ENCODE assay signal across 5 fruit fly cellular contexts in genomic region chr3R:27736367-27737005, dm6.
TF ChIP-seq lines count a peak whose summit lies in the region.

Gene Ets98B (plus strand): TSS chr3R:27736538.

- no peak for TF ChIP-seq CTCF in whole organism, embryonic (GFP tag; optimal IDR thresholded peaks at IDR 0.05; lab: Kevin White, UChicago)

TF ChIP-seq in whole organism, 6 proteins besides CTCF, POLR2A, EP300 and RAD21:
- no peak for TF ChIP-seq EcR (GFP tag; optimal IDR thresholded peaks at IDR 0.05; lab: Kevin White, UChicago)
- TF ChIP-seq CG8478 (optimal IDR thresholded peaks at IDR 0.05; lab: Kevin White, UChicago): peak; percentile 60
TF ChIP-seq in whole organism: peak in this region for 1.

TF ChIP-seq in whole organism, embryonic, 481 proteins besides CTCF, POLR2A, EP300 and RAD21 (continues in another document):
- TF ChIP-seq CG17912 (GFP tag; optimal IDR thresholded peaks at IDR 0.05; lab: Kevin White, UChicago) (no peak), fd102C (GFP tag; optimal IDR thresholded peaks at IDR 0.05; lab: Kevin White, UChicago) (no peak), maf-S (GFP tag; optimal IDR thresholded peaks at IDR 0.05; lab: Kevin White, UChicago) (no peak), CG1233 (GFP tag; optimal IDR thresholded peaks at IDR 0.05; lab: Kevin White, UChicago) (no peak), CG1792 (GFP tag; optimal IDR thresholded peaks at IDR 0.05; lab: Kevin White, UChicago) (no peak), CG3163 (GFP tag; optimal IDR thresholded peaks at IDR 0.05; lab: Kevin White, UChicago) (no peak), CG11560 (tag; IDR thresholded peaks at IDR 0.05; lab: Robert Waterston, UW) (no peak), CG34376 (GFP tag; optimal IDR thresholded peaks at IDR 0.05; lab: Kevin White, UChicago) (no peak), Dek (tag; optimal IDR thresholded peaks at IDR 0.05; lab: Kevin White, UChicago) (no peak), tio (GFP tag; optimal IDR thresholded peaks at IDR 0.05; lab: Kevin White, UChicago) (no peak), HLH4C (GFP tag; IDR thresholded peaks at IDR 0.05; lab: Robert Waterston, UW; ENCODE audit: partially characterized antibody) (no peak), Neu2 (GFP tag; optimal IDR thresholded peaks at IDR 0.05; lab: Kevin White, UChicago; ENCODE audit: borderline replicate concordance) (no peak), Hmr (GFP tag; optimal IDR thresholded peaks at IDR 0.05; lab: Kevin White, UChicago) (no peak), fd64A (GFP tag; optimal IDR thresholded peaks at IDR 0.05; lab: Kevin White, UChicago) (no peak), Mad (GFP tag; optimal IDR thresholded peaks at IDR 0.05; lab: Kevin White, UChicago) (no peak), B-H1 (GFP tag; IDR thresholded peaks at IDR 0.05; lab: Robert Waterston, UW) (no peak), tx (GFP tag; optimal IDR thresholded peaks at IDR 0.05; lab: Kevin White, UChicago) (no peak), Meics (GFP tag; optimal IDR thresholded peaks at IDR 0.05; lab: Kevin White, UChicago) (peak; percentile 59), repo (GFP tag; optimal IDR thresholded peaks at IDR 0.05; lab: Kevin White, UChicago) (no peak), gem (tag; optimal IDR thresholded peaks at IDR 0.05; lab: Kevin White, UChicago) (no peak), CG6683 (GFP tag; optimal IDR thresholded peaks at IDR 0.05; lab: Kevin White, UChicago) (no peak), nom (GFP tag; optimal IDR thresholded peaks at IDR 0.05; lab: Kevin White, UChicago) (no peak), phol (tag; optimal IDR thresholded peaks at IDR 0.05; lab: Kevin White, UChicago) (no peak)

TF ChIP-seq in whole organism, prepupa, 60 proteins besides CTCF, POLR2A, EP300 and RAD21 (continues in another document):
- TF ChIP-seq net (GFP tag; optimal IDR thresholded peaks at IDR 0.05; lab: Kevin White, UChicago): peak; percentile 12
- 0 out of 3 replicates have a peak, but pooled peaks have one; percentile 38 for TF ChIP-seq CG6163 (GFP tag; IDR thresholded peaks at IDR 0.05; lab: Robert Waterston, UW)
- TF ChIP-seq CG7368 (GFP tag; optimal IDR thresholded peaks at IDR 0.05; lab: Kevin White, UChicago): no peak
- TF ChIP-seq CG11902 (GFP tag; optimal IDR thresholded peaks at IDR 0.05; lab: Kevin White, UChicago): no peak
- TF ChIP-seq CG10631 (GFP tag; optimal IDR thresholded peaks at IDR 0.05; lab: Kevin White, UChicago): no peak
- TF ChIP-seq Sox14 (GFP tag; optimal IDR thresholded peaks at IDR 0.05; lab: Kevin White, UChicago): peak; percentile 14
- TF ChIP-seq Eip78C (GFP tag; lab: Kevin White, UChicago): peak; percentile 80
- no peak for TF ChIP-seq CG34406 (GFP tag; optimal IDR thresholded peaks at IDR 0.05; lab: Kevin White, UChicago)
- no peak for TF ChIP-seq spab (GFP tag; optimal IDR thresholded peaks at IDR 0.05; lab: Kevin White, UChicago)
- TF ChIP-seq Hr39 (GFP tag; optimal IDR thresholded peaks at IDR 0.05; lab: Kevin White, UChicago): no peak
- no peak for TF ChIP-seq CG1621 (tag; optimal IDR thresholded peaks at IDR 0.05; lab: Kevin White, UChicago)
- no peak for TF ChIP-seq svp (GFP tag; lab: Kevin White, UChicago)
- no peak for TF ChIP-seq achi (GFP tag; optimal IDR thresholded peaks at IDR 0.05; lab: Kevin White, UChicago)
- TF ChIP-seq cyc (GFP tag; optimal IDR thresholded peaks at IDR 0.05; lab: Kevin White, UChicago): no peak
- TF ChIP-seq pdm3 (GFP tag; optimal IDR thresholded peaks at IDR 0.05; lab: Kevin White, UChicago): no peak
- TF ChIP-seq CG11294 (GFP tag; IDR thresholded peaks at IDR 0.05; lab: Robert Waterston, UW): no peak
- TF ChIP-seq CG10669 (GFP tag; optimal IDR thresholded peaks at IDR 0.05; lab: Kevin White, UChicago): no peak
- TF ChIP-seq Met (GFP tag; optimal IDR thresholded peaks at IDR 0.05; lab: Kevin White, UChicago): peak; percentile 15
- TF ChIP-seq CG6792 (GFP tag; optimal IDR thresholded peaks at IDR 0.05; lab: Kevin White, UChicago): no peak
- no peak for TF ChIP-seq CG6276 (GFP tag; optimal IDR thresholded peaks at IDR 0.05; lab: Kevin White, UChicago)
- TF ChIP-seq CG11762 (GFP tag; optimal IDR thresholded peaks at IDR 0.05; lab: Kevin White, UChicago; ENCODE audit: insufficient read depth): no peak
- no peak for TF ChIP-seq CG31627 (GFP tag; optimal IDR thresholded peaks at IDR 0.05; lab: Kevin White, UChicago)
- no peak for TF ChIP-seq Ets21C (GFP tag; optimal IDR thresholded peaks at IDR 0.05; lab: Kevin White, UChicago)
- no peak for TF ChIP-seq fd59A (GFP tag; optimal IDR thresholded peaks at IDR 0.05; lab: Kevin White, UChicago)

TF ChIP-seq in whole organism, pupa, 21 proteins besides CTCF, POLR2A, EP300 and RAD21:
- TF ChIP-seq gl (tag; optimal IDR thresholded peaks at IDR 0.05; lab: Kevin White, UChicago) (no peak), fd96Ca (GFP tag; IDR thresholded peaks at IDR 0.05; lab: Robert Waterston, UW) (0 out of 3 replicates have a peak, but pooled peaks have one; percentile 30), Pif1B (GFP tag; optimal IDR thresholded peaks at IDR 0.05; lab: Kevin White, UChicago) (peak; percentile 30), CG8159 (tag; optimal IDR thresholded peaks at IDR 0.05; lab: Kevin White, UChicago) (peak; percentile 17), CG14655 (GFP tag; optimal IDR thresholded peaks at IDR 0.05; lab: Kevin White, UChicago) (no peak), CG4496 (GFP tag; IDR thresholded peaks at IDR 0.05; lab: Robert Waterston, UW) (peak; percentile 71), EcR (GFP tag; optimal IDR thresholded peaks at IDR 0.05; lab: Kevin White, UChicago) (no peak), Ets98B (GFP tag; IDR thresholded peaks at IDR 0.05; lab: Robert Waterston, UW) (0 out of 2 replicates have a peak, but pooled peaks have one; percentile 52), CG9948 (tag; optimal IDR thresholded peaks at IDR 0.05; lab: Kevin White, UChicago) (no peak), rn (GFP tag; IDR thresholded peaks at IDR 0.05; lab: Robert Waterston, UW) (no peak), CG13204 (GFP tag; optimal IDR thresholded peaks at IDR 0.05; lab: Kevin White, UChicago) (peak; percentile 43), CG34367 (tag; optimal IDR thresholded peaks at IDR 0.05; lab: Kevin White, UChicago) (no peak), D1 (tag; optimal IDR thresholded peaks at IDR 0.05; lab: Kevin White, UChicago) (no peak), CG10348 (GFP tag; IDR thresholded peaks at IDR 0.05; lab: Robert Waterston, UW) (no peak), CG8301 (tag; optimal IDR thresholded peaks at IDR 0.05; lab: Kevin White, UChicago) (no peak), Pif1A (GFP tag; optimal IDR thresholded peaks at IDR 0.05; lab: Kevin White, UChicago) (no peak), CG32121 (GFP tag; IDR thresholded peaks at IDR 0.05; lab: Robert Waterston, UW) (no peak), Snoo (tag; optimal IDR thresholded peaks at IDR 0.05; lab: Kevin White, UChicago) (no peak), CG15710 (tag; optimal IDR thresholded peaks at IDR 0.05; lab: Kevin White, UChicago) (no peak), CG12605 (GFP tag; IDR thresholded peaks at IDR 0.05; lab: Robert Waterston, UW) (no peak), CG17806 (tag; optimal IDR thresholded peaks at IDR 0.05; lab: Kevin White, UChicago) (no peak)

TF ChIP-seq in whole organism, wandering third instar larva, 38 proteins besides CTCF, POLR2A, EP300 and RAD21:
- TF ChIP-seq Abd-B (GFP tag; optimal IDR thresholded peaks at IDR 0.05; lab: Kevin White, UChicago) (no peak), foxo (GFP tag; optimal IDR thresholded peaks at IDR 0.05; lab: Kevin White, UChicago) (peak in 1 of 2 experiments; percentile 5), psq (GFP tag; optimal IDR thresholded peaks at IDR 0.05; lab: Kevin White, UChicago) (peak; percentile 23), OdsH (GFP tag; optimal IDR thresholded peaks at IDR 0.05; lab: Kevin White, UChicago) (no peak), dmrt93B (GFP tag; optimal IDR thresholded peaks at IDR 0.05; lab: Kevin White, UChicago) (no peak), dsf (GFP tag; optimal IDR thresholded peaks at IDR 0.05; lab: Kevin White, UChicago; ENCODE audit: borderline replicate concordance) (no peak), Dif (GFP tag; optimal IDR thresholded peaks at IDR 0.05; lab: Kevin White, UChicago; ENCODE audit: partially characterized antibody) (peak; percentile 69), Jra (GFP tag; optimal IDR thresholded peaks at IDR 0.05; lab: Kevin White, UChicago) (no peak), Myc (optimal IDR thresholded peaks at IDR 0.05; lab: Kevin White, UChicago) (no peak), Vsx2 (GFP tag; optimal IDR thresholded peaks at IDR 0.05; lab: Kevin White, UChicago; ENCODE audit: partially characterized antibody) (peak; percentile 56), fru (GFP tag; optimal IDR thresholded peaks at IDR 0.05; lab: Kevin White, UChicago) (no peak), Mio (GFP tag; optimal IDR thresholded peaks at IDR 0.05; lab: Kevin White, UChicago) (no peak), jim (GFP tag; optimal IDR thresholded peaks at IDR 0.05; lab: Kevin White, UChicago) (no peak), CrebA (GFP tag; optimal IDR thresholded peaks at IDR 0.05; lab: Kevin White, UChicago; ENCODE audit: borderline replicate concordance) (no peak), h (GFP tag; optimal IDR thresholded peaks at IDR 0.05; lab: Kevin White, UChicago) (peak; percentile 14), HLH106 (tag; optimal IDR thresholded peaks at IDR 0.05; lab: Kevin White, UChicago) (no peak), brk (GFP tag; optimal IDR thresholded peaks at IDR 0.05; lab: Kevin White, UChicago) (no peak), Sp1 (GFP tag; optimal IDR thresholded peaks at IDR 0.05; lab: Kevin White, UChicago) (no peak), pan (optimal IDR thresholded peaks at IDR 0.05; lab: Kevin White, UChicago) (no peak), ey (GFP tag; optimal IDR thresholded peaks at IDR 0.05; lab: Kevin White, UChicago) (no peak)
